Fruit fly (Drosophila melanogaster): Measurements from ENCODE around the gene Ser7.

Ser7 gene

DNA sequence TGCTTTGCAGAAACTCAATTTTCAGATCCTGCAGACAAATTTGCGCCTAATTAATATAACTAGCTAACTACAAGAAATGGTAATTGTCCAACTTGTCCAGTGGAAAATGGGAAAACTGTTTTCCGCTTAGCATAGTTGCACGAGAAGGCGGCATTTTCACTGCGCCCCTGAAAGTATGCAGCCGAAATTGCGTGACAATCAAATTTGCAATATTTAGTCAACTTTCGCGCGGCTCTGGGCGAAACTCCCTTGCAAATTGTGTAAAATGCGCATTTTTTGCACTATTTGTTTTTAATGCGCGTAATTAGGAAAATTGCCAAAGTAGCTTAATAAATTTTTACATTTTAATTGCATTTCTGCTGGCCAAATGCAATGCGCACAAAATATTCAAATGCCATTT is 24.7 kb downstream of the Ser7 start:
- TF ChIP-seq noc (tag; optimal IDR thresholded peaks at IDR 0.05): no peak

DNA sequence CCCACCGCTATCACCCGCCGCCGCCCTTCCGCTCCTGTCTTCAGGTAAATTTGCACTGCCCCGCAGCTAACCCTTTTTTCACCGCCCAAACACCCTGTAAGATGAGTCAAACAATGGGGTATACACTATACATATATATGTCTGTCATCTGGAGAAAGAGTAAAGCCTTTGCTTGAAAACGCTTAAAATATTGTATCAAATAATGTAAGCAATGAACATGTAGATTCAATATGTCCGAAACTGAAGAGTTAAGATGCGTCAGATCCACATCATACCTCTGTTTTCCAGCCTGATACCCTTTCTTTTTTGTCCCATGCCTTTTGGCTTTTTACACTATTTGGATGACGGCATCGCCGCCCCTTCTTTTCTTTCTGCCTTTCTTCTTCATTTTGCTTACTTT is 27.8 kb downstream of the Ser7 start:
- TF ChIP-seq noc (tag; optimal IDR thresholded peaks at IDR 0.05): no peak

dm6 chrX:9897599-9897998 is 32.6 kb downstream of the Ser7 start:
- no peak for TF ChIP-seq noc (tag; optimal IDR thresholded peaks at IDR 0.05)

dm6 chrX:9899535-9900179 is 34.6 kb downstream of the Ser7 start, which contains the start of gene CG15249:
TSS of gene CG15249 (minus strand) at chrX:9899585.
- no peak for TF ChIP-seq noc (tag; optimal IDR thresholded peaks at IDR 0.05)

dm6 chrX:9909384-9909783 is 44.4 kb downstream of the Ser7 start:
- no peak for TF ChIP-seq noc (tag; optimal IDR thresholded peaks at IDR 0.05)

dm6 chrX:9911026-9911425 is 46.0 kb downstream of the Ser7 start, which contains the start of gene CG1986:
TSS of gene CG1986 (minus strand) at chrX:9911126.
- no peak for TF ChIP-seq noc (tag; optimal IDR thresholded peaks at IDR 0.05)

DNA sequence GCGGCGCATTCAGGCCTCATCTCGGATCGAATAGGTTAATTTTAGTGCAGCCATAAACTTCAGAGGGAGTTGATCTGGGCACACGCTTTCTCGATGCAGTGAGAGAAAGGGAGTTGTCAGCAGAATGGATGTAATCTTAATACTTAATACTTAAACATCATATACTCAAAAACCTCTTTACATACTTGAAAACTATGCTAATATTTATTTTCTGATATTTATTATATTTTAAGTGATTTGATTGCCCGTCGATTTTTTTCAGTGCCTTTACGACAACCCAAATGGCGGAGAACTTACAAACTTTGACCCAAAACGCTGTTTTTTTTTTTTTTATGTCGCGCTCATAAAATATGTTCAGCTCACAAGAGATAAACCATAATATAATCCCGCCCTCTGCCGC is 46.7 kb downstream of the Ser7 start:
- no peak for TF ChIP-seq noc (tag; optimal IDR thresholded peaks at IDR 0.05)
